Worm (Caenorhabditis elegans): ENCODE measurements around the gene C06H5.14.
A peak's percentile ranks its signal among the peaks of the same experiment; 100 is the strongest.
"Not testable (repeated sequence)": the region's sequence is repeated elsewhere in the genome, so short reads cannot be mapped to it uniquely, and the experiment has no call there.

Gene C06H5.14

DNA sequence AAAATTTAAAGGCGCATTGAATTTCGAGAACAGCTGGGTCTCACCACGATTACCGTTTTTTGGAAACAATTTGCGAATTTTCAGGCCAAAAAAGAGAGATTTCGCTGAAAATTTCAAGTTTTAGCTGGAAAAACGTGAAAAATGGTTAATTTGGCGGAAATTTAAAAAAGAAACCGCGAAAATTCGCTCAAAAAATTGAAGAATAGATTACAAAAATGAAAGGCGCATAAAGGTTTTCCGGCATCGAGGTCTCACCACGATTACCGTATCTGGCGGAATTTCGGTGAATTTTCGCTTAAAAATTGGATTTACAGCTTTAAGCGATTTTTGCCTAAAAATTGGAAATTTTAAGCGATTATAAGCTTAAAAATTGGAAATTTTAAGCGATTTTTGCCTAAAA is 44.4 kb upstream of the C06H5.14 start:
- no peak for TF ChIP-seq ceh-27 (GFP tag; optimal IDR thresholded peaks at IDR 0.05)
- no peak for TF ChIP-seq lir-1 (GFP tag; conservative IDR thresholded peaks at IDR 0.05)
- TF ChIP-seq attf-5 (GFP tag; optimal IDR thresholded peaks at IDR 0.05): no peak
- TF ChIP-seq D2030.7 (GFP tag; IDR thresholded peaks at IDR 0.05): peak; percentile 21; the same call in 1 of the 2 replicates
- no peak for TF ChIP-seq Y79H2A.3 (GFP tag; conservative IDR thresholded peaks at IDR 0.05)
- TF ChIP-seq rcor-1 (GFP tag; IDR thresholded peaks at IDR 0.05): no peak
- peak; percentile 78 for TF ChIP-seq xnd-1 (tag; optimal IDR thresholded peaks at IDR 0.05)
- no peak for TF ChIP-seq ccch-3 (GFP tag; optimal IDR thresholded peaks at IDR 0.05)
- TF ChIP-seq hmg-1.2 (GFP tag; IDR thresholded peaks at IDR 0.05): no peak
- no peak for TF ChIP-seq ceh-91 (GFP tag; IDR thresholded peaks at IDR 0.05)
- no peak for TF ChIP-seq somi-1 (GFP tag; optimal IDR thresholded peaks at IDR 0.05)
- peak; percentile 91 for TF ChIP-seq F33H1.4 (GFP tag; IDR thresholded peaks at IDR 0.05)
- TF ChIP-seq ceh-100 (GFP tag; IDR thresholded peaks at IDR 0.05): no peak
- TF ChIP-seq C06A6.2 (GFP tag; conservative IDR thresholded peaks at IDR 0.05): no peak
- TF ChIP-seq dpl-1 (GFP tag; optimal IDR thresholded peaks at IDR 0.05): no peak
- peak; percentile 19 for TF ChIP-seq lin-54 (GFP tag; optimal IDR thresholded peaks at IDR 0.05)
- TF ChIP-seq mcd-1 (GFP tag; IDR thresholded peaks at IDR 0.05): peak; percentile 19; the same call in 1 of the 2 replicates
- TF ChIP-seq snpc-4 (GFP tag; optimal IDR thresholded peaks at IDR 0.05): no peak
- peak in 1 of 4 experiments; percentile 4 for TF ChIP-seq snpc-4 (tag; optimal IDR thresholded peaks at IDR 0.05)
- TF ChIP-seq ztf-26 (tag; optimal IDR thresholded peaks at IDR 0.05): no peak
- peak; percentile 93 for TF ChIP-seq lsl-1 (GFP tag; optimal IDR thresholded peaks at IDR 0.05)
- TF ChIP-seq fkh-3 (tag; optimal IDR thresholded peaks at IDR 0.05): no peak
- no peak for TF ChIP-seq him-1 (tag; optimal IDR thresholded peaks at IDR 0.05)
- peak; percentile 72 for TF ChIP-seq madf-6 (GFP tag; IDR thresholded peaks at IDR 0.05)
- peak; percentile 67 for TF ChIP-seq madf-8 (GFP tag; conservative IDR thresholded peaks at IDR 0.05)

DNA sequence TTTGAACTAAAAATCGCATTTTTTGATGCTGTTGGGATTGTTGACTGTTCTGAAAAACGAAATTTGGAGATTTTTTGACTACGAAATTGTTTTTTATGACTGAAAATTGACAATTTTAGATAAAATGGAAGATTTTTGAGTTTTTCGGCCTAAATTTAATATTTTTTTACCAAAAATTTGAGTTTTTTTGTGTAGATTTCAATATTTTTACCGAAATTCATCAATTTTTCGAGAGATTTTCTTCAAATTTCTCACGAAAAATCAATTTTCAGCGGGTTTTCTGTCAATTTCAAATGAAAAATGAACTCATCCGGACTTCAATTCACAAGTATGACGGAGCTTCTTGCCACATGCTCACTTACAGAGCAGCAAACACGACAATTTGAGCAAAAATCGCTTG is 38.6 kb upstream of the C06H5.14 start, which contains the start of gene Y59A8A.8:
Gene Y59A8A.8, plus strand, starts transcription at position 301 of the 400 bp plus-strand sequence.
- TF ChIP-seq F57A8.1 (GFP tag; optimal IDR thresholded peaks at IDR 0.05); mcd-1 (GFP tag; IDR thresholded peaks at IDR 0.05); K12H6.12 (tag; optimal IDR thresholded peaks at IDR 0.05): not testable (repeated sequence)

DNA sequence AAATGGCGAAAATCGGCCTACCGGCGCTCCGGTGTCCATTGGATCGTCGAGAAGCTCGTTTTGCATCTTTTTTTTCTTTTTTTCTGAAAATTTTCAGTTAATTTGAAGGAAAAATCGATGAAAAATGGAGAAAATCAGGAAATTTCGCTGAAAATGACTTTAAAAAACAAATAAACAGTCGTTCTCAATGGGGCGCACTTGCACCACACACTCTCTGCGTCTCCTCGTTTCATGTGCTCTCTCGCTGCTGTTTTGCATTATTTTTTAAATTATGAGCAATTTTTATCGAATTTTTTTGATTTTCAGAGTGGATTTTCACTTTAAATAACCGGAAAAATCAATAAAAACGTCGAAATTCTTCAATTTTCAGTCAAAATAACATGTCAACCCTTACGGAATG is 33.4 kb upstream of the C06H5.14 start, which contains the start of gene csn-1:
Gene csn-1, minus strand, starts transcription at position 83 of the 400 bp plus-strand sequence.
- TF ChIP-seq mcd-1 (GFP tag; IDR thresholded peaks at IDR 0.05) (peak; percentile 92), hmg-1.2 (GFP tag; IDR thresholded peaks at IDR 0.05) (peak; percentile 94), nfyb-1 (GFP tag; IDR thresholded peaks at IDR 0.05) (no peak), madf-6 (GFP tag; IDR thresholded peaks at IDR 0.05) (peak; percentile 45; the same call in 1 of the 2 replicates), attf-6 (GFP tag; IDR thresholded peaks at IDR 0.05) (0 out of 2 replicates have a peak, but pooled peaks have one; percentile 20), snpc-4 (GFP tag; optimal IDR thresholded peaks at IDR 0.05) (no peak), snpc-4 (tag; optimal IDR thresholded peaks at IDR 0.05) (peak in 1 of 4 experiments; percentile 34), snpc-3.4 (tag; optimal IDR thresholded peaks at IDR 0.05) (peak; percentile 39), F10E7.11 (tag; optimal IDR thresholded peaks at IDR 0.05) (no peak), ceh-27 (GFP tag; optimal IDR thresholded peaks at IDR 0.05) (no peak), lin-54 (GFP tag; optimal IDR thresholded peaks at IDR 0.05) (peak; percentile 28)

DNA sequence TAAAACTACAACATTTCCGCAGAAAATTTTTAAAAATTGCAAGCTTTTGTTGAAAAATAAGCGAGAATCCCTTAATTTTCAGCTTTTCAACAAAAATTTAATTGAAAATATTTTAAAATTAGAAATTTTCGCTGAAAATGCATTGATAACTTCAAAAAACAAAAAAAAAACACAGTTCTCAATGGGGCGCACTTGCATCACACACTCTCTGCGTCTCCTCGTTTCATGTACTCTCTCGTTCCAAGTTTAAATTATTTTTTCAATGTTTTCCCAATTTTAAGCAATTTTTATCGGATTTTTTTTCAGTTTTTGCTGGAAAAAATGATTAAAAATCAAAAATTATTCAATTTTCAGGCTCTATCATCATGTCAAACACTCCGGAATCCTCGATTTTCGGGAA is 32.9 kb upstream of the C06H5.14 start, which contains the start of gene phf-14:
Gene phf-14, plus strand, starts transcription at position 345 of the 400 bp plus-strand sequence.
- TF ChIP-seq B0261.1 (tag; optimal IDR thresholded peaks at IDR 0.05): no peak
- TF ChIP-seq K11D2.4 (GFP tag; IDR thresholded peaks at IDR 0.05): peak; percentile 32; the same call in 1 of the 2 replicates
- no peak for TF ChIP-seq ceh-91 (GFP tag; IDR thresholded peaks at IDR 0.05)
- no peak for TF ChIP-seq dox-1 (GFP tag; IDR thresholded peaks at IDR 0.05)
- no peak for TF ChIP-seq egl-44 (GFP tag; IDR thresholded peaks at IDR 0.05)
- no peak for TF ChIP-seq hlh-12 (tag; optimal IDR thresholded peaks at IDR 0.05)
- TF ChIP-seq cebp-1 (GFP tag; IDR thresholded peaks at IDR 0.05): no peak
- peak; percentile 27 for TF ChIP-seq cebp-1 (tag; optimal IDR thresholded peaks at IDR 0.05)
- TF ChIP-seq attf-5 (GFP tag; optimal IDR thresholded peaks at IDR 0.05): peak; percentile 47
- peak; percentile 49 for TF ChIP-seq D2030.7 (GFP tag; IDR thresholded peaks at IDR 0.05)
- peak; percentile 16 for TF ChIP-seq efl-1 (GFP tag; optimal IDR thresholded peaks at IDR 0.05)
- no peak for TF ChIP-seq madf-3 (GFP tag; IDR thresholded peaks at IDR 0.05)
- TF ChIP-seq nhr-90 (tag; optimal IDR thresholded peaks at IDR 0.05): no peak
- no peak for TF ChIP-seq Y53F4B.3 (GFP tag; IDR thresholded peaks at IDR 0.05)
- peak; percentile 31 for TF ChIP-seq snpc-3.4 (tag; optimal IDR thresholded peaks at IDR 0.05)
- TF ChIP-seq Y53G8AR.9 (GFP tag; conservative IDR thresholded peaks at IDR 0.05): 0 out of 2 replicates have a peak, but pooled peaks have one; percentile 33
- no peak for TF ChIP-seq ceh-40 (GFP tag; IDR thresholded peaks at IDR 0.05)
